Worm (Caenorhabditis elegans) whole organism, L3 larva: ENCODE results near the gene cpg-19.

Source experiments
- R02D3.7 ChIP-seq: fragments of 150-350 bp; optimal IDR thresholded peaks from 2 replicates; lab custom pipeline; 2014; ENCODE audit warnings: missing biosample characterization, missing genetic modification characterization
- ceh-9 ChIP-seq: sonication (generic microtip); optimal IDR thresholded peaks from 2 replicates; lab custom pipeline; 2018; ENCODE audit warnings: missing biosample characterization, missing genetic modification characterization
- egl-5 ChIP-seq: fragments of 150-350 bp; optimal IDR thresholded peaks from 2 replicates; lab custom pipeline; 2017; ENCODE audit warnings: missing biosample characterization, missing genetic modification reagents, missing genetic modification characterization, inconsistent platforms
- fkh-10 ChIP-seq: sonication (generic microtip); optimal IDR thresholded peaks from 2 replicates; lab custom pipeline; 2017; ENCODE audit warnings: missing biosample characterization, missing genetic modification reagents, missing genetic modification characterization
- fos-1 ChIP-seq: fragments of 150-350 bp; optimal IDR thresholded peaks from 2 replicates; lab custom pipeline; 2014; ENCODE audit warnings: missing biosample characterization, missing genetic modification characterization
- lsy-12 ChIP-seq: sonication (generic microtip); optimal IDR thresholded peaks from 2 replicates; lab custom pipeline; 2016; ENCODE audit warnings: mild to moderate bottlenecking, missing genetic modification characterization, missing compliant biosample characterization
- nhr-43 ChIP-seq: sonication (generic microtip); optimal IDR thresholded peaks from 2 replicates; lab custom pipeline; 2016; ENCODE audit warnings: mild to moderate bottlenecking, missing genetic modification characterization, missing compliant biosample characterization; ENCODE audit not compliant: poor library complexity, severe bottlenecking
- skn-1 ChIP-seq: fragments of 150-350 bp; optimal IDR thresholded peaks from 2 replicates; lab custom pipeline; 2014; ENCODE audit warnings: missing biosample characterization, missing genetic modification characterization
- snpc-4 ChIP-seq: fragments of 150-350 bp; optimal IDR thresholded peaks from 2 replicates; lab custom pipeline; 2014; ENCODE audit warnings: missing biosample characterization, missing genetic modification characterization
- tbx-2 ChIP-seq: sonication (generic microtip); optimal IDR thresholded peaks from 2 replicates; lab custom pipeline; 2016; ENCODE audit warnings: mild to moderate bottlenecking, missing genetic modification characterization, missing compliant biosample characterization
- unc-62 ChIP-seq: fragments of 150-350 bp; sonication (generic microtip); optimal IDR thresholded peaks from 4 replicates; lab custom pipeline; 2014; ENCODE audit warnings: missing biosample characterization, missing genetic modification reagents, missing genetic modification characterization
- zag-1 ChIP-seq: fragments of 150-350 bp; optimal IDR thresholded peaks from 2 replicates; lab custom pipeline; 2014; ENCODE audit warnings: missing biosample characterization, missing genetic modification characterization

- no peak for TF ChIP-seq fkh-10 (GFP tag; lab: Kevin White, UChicago)
- no peak for TF ChIP-seq R02D3.7
- TF ChIP-seq skn-1 (tag; lab: Kevin White, UChicago) = no peak
- peak; percentile 12 for TF ChIP-seq nhr-43
- TF ChIP-seq unc-62 = no peak
- TF ChIP-seq lsy-12 = no peak
- no peak for TF ChIP-seq zag-1 (tag; lab: Kevin White, UChicago)
- no peak for TF ChIP-seq tbx-2 (tag; lab: Kevin White, UChicago)
- no peak for TF ChIP-seq egl-5 (tag; lab: Kevin White, UChicago)
- no peak for TF ChIP-seq snpc-4
- no peak for TF ChIP-seq ceh-9 (tag; lab: Kevin White, UChicago)
- TF ChIP-seq fos-1 (tag; lab: Kevin White, UChicago) = no peak
Observed at ce11 chrX:16625078-16625808, 3.6 kb downstream of the cpg-19 start.
